Worm (Caenorhabditis elegans): ENCODE results near the gene T08A11.1.

- TF ChIP-seq unc-62 (GFP tag; optimal IDR thresholded peaks at IDR 0.05): no peak
- peak; percentile 30 for TF ChIP-seq elt-2 (tag; optimal IDR thresholded peaks at IDR 0.05)
- TF ChIP-seq egl-27 (tag; optimal IDR thresholded peaks at IDR 0.05): no peak
- peak; percentile 81 for TF ChIP-seq snpc-4 (tag; optimal IDR thresholded peaks at IDR 0.05)
- peak; percentile 69 for TF ChIP-seq pha-4 (tag; optimal IDR thresholded peaks at IDR 0.05)
- no peak for TF ChIP-seq fkh-10 (GFP tag; optimal IDR thresholded peaks at IDR 0.05)
- TF ChIP-seq lin-39 (tag; optimal IDR thresholded peaks at IDR 0.05): peak; percentile 77
- no peak for TF ChIP-seq nhr-11 (tag; optimal IDR thresholded peaks at IDR 0.05)
- TF ChIP-seq pqm-1 (tag; optimal IDR thresholded peaks at IDR 0.05): peak; percentile 3
These were observed 6.4 kb upstream of the T08A11.1 start, which contains the start of the genes sftb-1 and R10E4.1 for ce11 chrIII:4269220-4269935.

Data from whole organism, L3 larva.